Fruit fly (Drosophila melanogaster) whole organism, prepupa: Measurements from ENCODE around the gene upd3.

Experiments used
- CG32006 ChIP-seq: fragments of 200-800 bp; sonication (Bioruptor generic); optimal IDR thresholded peaks from 3 replicates; lab custom pipeline; 2017; ENCODE audit warnings: missing biosample characterization, mild to moderate bottlenecking, missing genetic modification characterization
- CG6163 ChIP-seq: fragments of 200-800 bp; sonication (Bioruptor generic); IDR thresholded peaks from 3 replicates; pipeline ENCODE4 v1.3.6; 2022; ENCODE audit warnings: missing biosample characterization, missing genetic modification characterization
- CG7368 ChIP-seq: fragments of 200-800 bp; sonication (Bioruptor generic); optimal IDR thresholded peaks from 3 replicates; lab custom pipeline; 2016; ENCODE audit warnings: missing biosample characterization, missing genetic modification characterization
- CG8119 ChIP-seq: fragments of 200-800 bp; sonication (Bioruptor generic); IDR thresholded peaks from 3 replicates; pipeline ENCODE4 v1.3.6; 2022; ENCODE audit warnings: missing biosample characterization, missing genetic modification characterization
- Eip78C ChIP-seq: fragments of 200-800 bp; sonication (Bioruptor generic); peaks from one replicate; lab custom pipeline; 2016; ENCODE audit warnings: missing biosample characterization, missing genetic modification characterization
- Hr4 ChIP-seq: fragments of 200-800 bp; sonication (Bioruptor generic); optimal IDR thresholded peaks from 3 replicates; lab custom pipeline; 2016; ENCODE audit warnings: missing biosample characterization, missing genetic modification characterization
- Sox102F ChIP-seq: fragments of 200-800 bp; sonication (Bioruptor generic); optimal IDR thresholded peaks from 2 replicates; lab custom pipeline; 2016; ENCODE audit warnings: missing biosample characterization, mild to moderate bottlenecking, missing genetic modification characterization
- topi ChIP-seq: fragments of 200-800 bp; sonication (Bioruptor generic); optimal IDR thresholded peaks from 3 replicates; lab custom pipeline; 2016; ENCODE audit warnings: missing biosample characterization, missing genetic modification characterization

DNA sequence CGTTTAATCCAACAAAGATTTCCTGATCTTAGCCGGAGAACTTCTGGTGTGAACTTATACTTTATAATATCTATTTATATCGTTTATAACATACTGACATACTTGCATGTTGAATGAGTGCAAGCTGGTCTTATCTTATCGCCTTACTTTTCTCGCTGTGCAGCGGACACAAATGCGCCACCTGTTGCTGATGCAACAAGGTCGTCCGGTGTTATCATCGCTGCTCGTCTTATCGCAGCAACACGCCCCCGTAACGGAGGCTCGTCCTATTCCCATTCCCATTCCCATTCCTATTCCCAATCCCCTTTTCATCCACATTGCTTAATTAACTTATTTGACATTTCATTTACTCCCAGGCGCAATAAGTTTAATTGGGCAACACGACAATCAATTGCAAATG, 22.6 kb upstream of the upd3 start:
- TF ChIP-seq topi (GFP tag; lab: Kevin White, UChicago), result no peak
- TF ChIP-seq CG7368 (GFP tag; lab: Kevin White, UChicago), result no peak
- TF ChIP-seq Eip78C (GFP tag; lab: Kevin White, UChicago), result no peak
- no peak for TF ChIP-seq CG8119
- TF ChIP-seq Sox102F (GFP tag; lab: Kevin White, UChicago), result no peak
- no peak for TF ChIP-seq Hr4 (GFP tag; lab: Kevin White, UChicago)
- TF ChIP-seq CG32006, result no peak
- TF ChIP-seq CG6163 (GFP tag; lab: Robert Waterston, UW), result no peak
